Worm (Caenorhabditis elegans) whole organism, late embryonic: ENCODE data around the gene pph-4.1.

Source experiments
- C08G9.2 ChIP-seq: sonication (generic microtip); optimal IDR thresholded peaks from 2 replicates; lab custom pipeline; 2016; ENCODE audit warnings: mild to moderate bottlenecking, missing genetic modification characterization, moderate library complexity, missing compliant biosample characterization
- K09A11.1 ChIP-seq: sonication (generic microtip); optimal IDR thresholded peaks from 2 replicates; lab custom pipeline; 2017; ENCODE audit warnings: antibody characterized with exemption, mild to moderate bottlenecking, missing genetic modification characterization, missing compliant biosample characterization; ENCODE audit not compliant: insufficient read depth
- ama-1 ChIP-seq: fragments of 150-350 bp; optimal IDR thresholded peaks from 2 replicates; lab custom pipeline; 2014
- ceh-18 ChIP-seq: sonication (generic microtip); optimal IDR thresholded peaks from 2 replicates; lab custom pipeline; 2016; ENCODE audit warnings: missing genetic modification characterization, missing compliant biosample characterization
- ceh-19 ChIP-seq: fragments of 200-800 bp; sonication (Bioruptor generic); optimal IDR thresholded peaks from 2 replicates; lab custom pipeline; 2018; ENCODE audit warnings: mild to moderate bottlenecking, missing genetic modification characterization, missing compliant biosample characterization
- ceh-2 ChIP-seq: sonication (generic microtip); optimal IDR thresholded peaks from 2 replicates; lab custom pipeline; 2016; ENCODE audit warnings: missing genotype, missing genetic modification characterization, missing compliant biosample characterization
- ceh-9 ChIP-seq: sonication (generic microtip); optimal IDR thresholded peaks from 2 replicates; lab custom pipeline; 2016; ENCODE audit warnings: mild to moderate bottlenecking, missing genetic modification characterization, inconsistent platforms, missing compliant biosample characterization
- eyg-1 ChIP-seq: sonication (generic microtip); optimal IDR thresholded peaks from 2 replicates; lab custom pipeline; 2016; ENCODE audit warnings: missing genotype, missing genetic modification characterization, missing compliant biosample characterization
- fax-1 ChIP-seq: sonication (generic microtip); optimal IDR thresholded peaks from 2 replicates; lab custom pipeline; 2016; ENCODE audit warnings: missing genotype, missing genetic modification characterization, missing compliant biosample characterization
- fkh-6 ChIP-seq: sonication (generic microtip); optimal IDR thresholded peaks from 2 replicates; lab custom pipeline; 2016; ENCODE audit warnings: missing genetic modification characterization, missing compliant biosample characterization
- gmeb-2 ChIP-seq: sonication (generic microtip); optimal IDR thresholded peaks from 2 replicates; lab custom pipeline; 2016; ENCODE audit warnings: missing genetic modification characterization, inconsistent platforms, missing compliant biosample characterization
- hlh-13 ChIP-seq: fragments of 200-800 bp; sonication (Bioruptor generic); optimal IDR thresholded peaks from 2 replicates; lab custom pipeline; 2018; ENCODE audit warnings: mild to moderate bottlenecking, missing genetic modification characterization, missing compliant biosample characterization
- hlh-8 ChIP-seq: sonication (generic microtip); optimal IDR thresholded peaks from 2 replicates; lab custom pipeline; 2016; ENCODE audit warnings: missing genotype, missing genetic modification characterization, missing compliant biosample characterization
- lin-11 ChIP-seq: fragments of 200-800 bp; sonication (Bioruptor generic); optimal IDR thresholded peaks from 2 replicates; lab custom pipeline; 2018; ENCODE audit warnings: mild to moderate bottlenecking, missing genetic modification characterization, missing compliant biosample characterization
- mec-3 ChIP-seq: sonication (generic microtip); optimal IDR thresholded peaks from 2 replicates; lab custom pipeline; 2016; ENCODE audit warnings: borderline replicate concordance, missing genetic modification characterization, missing compliant biosample characterization
- nfya-1 ChIP-seq: sonication (generic microtip); optimal IDR thresholded peaks from 2 replicates; lab custom pipeline; 2017; ENCODE audit warnings: missing genetic modification characterization, mild to moderate bottlenecking, missing compliant biosample characterization, antibody characterized with exemption, moderate library complexity
- nhr-232 ChIP-seq: sonication (generic microtip); optimal IDR thresholded peaks from 2 replicates; lab custom pipeline; 2016; ENCODE audit warnings: missing genetic modification characterization, missing compliant biosample characterization
- pag-3 ChIP-seq: sonication (generic microtip); optimal IDR thresholded peaks from 2 replicates; lab custom pipeline; 2016; ENCODE audit warnings: missing compliant biosample characterization, missing genetic modification characterization, borderline replicate concordance
- pat-9 ChIP-seq: fragments of 200-800 bp; sonication (Bioruptor generic); optimal IDR thresholded peaks from 2 replicates; lab custom pipeline; 2018; ENCODE audit warnings: mild to moderate bottlenecking, missing genetic modification characterization, moderate library complexity, missing compliant biosample characterization
- pqm-1 ChIP-seq: sonication (generic microtip); optimal IDR thresholded peaks from 2 replicates; lab custom pipeline; 2016; ENCODE audit warnings: missing genetic modification characterization, missing compliant biosample characterization
- pros-1 ChIP-seq: fragments of 150-350 bp; optimal IDR thresholded peaks from 2 replicates; lab custom pipeline; 2014; ENCODE audit warnings: missing biosample characterization, missing genetic modification reagents, missing genetic modification characterization
- ref-2 ChIP-seq: sonication (generic microtip); optimal IDR thresholded peaks from 2 replicates; lab custom pipeline; 2016; ENCODE audit warnings: missing genetic modification characterization, missing compliant biosample characterization
- sox-2 ChIP-seq: fragments of 200-800 bp; sonication (Bioruptor generic); IDR thresholded peaks from 2 replicates; pipeline ENCODE4 v1.3.6; 2022; ENCODE audit warnings: missing genetic modification reagents, missing genetic modification characterization, missing compliant biosample characterization
- tbx-2 ChIP-seq: sonication (generic microtip); optimal IDR thresholded peaks from 2 replicates; lab custom pipeline; 2016; ENCODE audit warnings: missing genetic modification characterization, missing compliant biosample characterization
- ttx-3 ChIP-seq: sonication (generic microtip); optimal IDR thresholded peaks from 2 replicates; lab custom pipeline; 2016; ENCODE audit warnings: missing genetic modification reagents, missing genetic modification characterization, missing compliant biosample characterization
- unc-42 ChIP-seq: sonication (generic microtip); optimal IDR thresholded peaks from 2 replicates; lab custom pipeline; 2016; ENCODE audit warnings: missing genotype, missing genetic modification characterization, missing compliant biosample characterization
- unc-55 ChIP-seq: sonication (generic microtip); optimal IDR thresholded peaks from 2 replicates; lab custom pipeline; 2017; ENCODE audit warnings: missing biosample characterization, missing genetic modification reagents, missing genetic modification characterization

The pph-4.1 gene

ce11 chrIII:12303084-12303483 lies 48.1 kb downstream of the pph-4.1 start, which contains the start of gene mrp-8:
Gene mrp-8 (minus strand): TSS chrIII:12303184.
- TF ChIP-seq pat-9 (tag; lab: Kevin White, UChicago) = no peak
- TF ChIP-seq pqm-1 (tag; lab: Kevin White, UChicago) = no peak
- no peak for TF ChIP-seq lin-11 (tag; lab: Kevin White, UChicago)
- TF ChIP-seq ttx-3 = no peak

- TF ChIP-seq mec-3 (tag; lab: Kevin White, UChicago) = no peak
- TF ChIP-seq ceh-2 (tag; lab: Kevin White, UChicago) = no peak
- no peak for TF ChIP-seq sox-2
- no peak for TF ChIP-seq hlh-8 (tag; lab: Kevin White, UChicago)
- TF ChIP-seq nfya-1 = no peak
- no peak for TF ChIP-seq unc-55 (GFP tag; lab: Kevin White, UChicago)
Measured at ce11 chrIII:12299259-12299658, 51.9 kb downstream of the pph-4.1 start.

- no peak for TF ChIP-seq mec-3 (tag; lab: Kevin White, UChicago)
- no peak for TF ChIP-seq unc-42 (tag; lab: Kevin White, UChicago)
- TF ChIP-seq eyg-1 = no peak
- TF ChIP-seq pat-9 (tag; lab: Kevin White, UChicago) = no peak
- TF ChIP-seq ceh-18 = no peak
- no peak for TF ChIP-seq ceh-19 (GFP tag; lab: Kevin White, UChicago)
- no peak for TF ChIP-seq fkh-6
- no peak for TF ChIP-seq pag-3
- no peak for TF ChIP-seq ref-2 (tag; lab: Kevin White, UChicago)
- no peak for TF ChIP-seq C08G9.2
- no peak for TF ChIP-seq pros-1 (tag; lab: Kevin White, UChicago)
- no peak for TF ChIP-seq nhr-232 (tag; lab: Kevin White, UChicago)
- TF ChIP-seq ceh-9 = no peak
- TF ChIP-seq K09A11.1 = no peak
- no peak for TF ChIP-seq ama-1 (lab: Kevin White, UChicago)
- no peak for TF ChIP-seq tbx-2 (tag; lab: Kevin White, UChicago)
- TF ChIP-seq gmeb-2 (tag; lab: Kevin White, UChicago) = no peak
- TF ChIP-seq hlh-13 (GFP tag; lab: Kevin White, UChicago) = no peak
- TF ChIP-seq fax-1 (tag; lab: Kevin White, UChicago) = no peak
Measured at ce11 chrIII:12297303-12297702, 53.8 kb downstream of the pph-4.1 start.
